Worm (Caenorhabditis elegans): ENCODE data around the gene algn-14.

DNA sequence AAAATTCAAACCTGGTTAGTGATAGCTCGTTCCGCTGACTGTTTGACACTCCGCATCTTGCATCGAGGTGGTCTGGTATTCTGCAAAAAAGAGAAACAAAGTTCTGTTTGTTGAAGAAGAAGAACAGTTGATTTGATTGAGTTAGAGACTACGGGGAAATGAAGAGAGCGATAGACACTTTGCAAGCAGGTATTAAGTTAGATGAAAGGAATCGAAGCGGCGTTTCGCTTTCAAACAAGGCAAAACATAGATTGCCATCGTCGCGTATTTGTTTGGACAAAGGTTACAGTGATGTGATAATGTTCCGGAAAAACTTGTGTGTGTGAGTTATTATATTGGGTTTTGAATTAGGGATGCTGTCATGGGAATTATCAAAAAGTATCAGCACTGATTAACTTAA is 14.0 kb upstream of the algn-14 start:
- TF ChIP-seq ztf-23 (GFP tag; IDR thresholded peaks at IDR 0.05), result no peak
- TF ChIP-seq flt-1 (GFP tag; IDR thresholded peaks at IDR 0.05), result no peak
- TF ChIP-seq cog-1 (tag; optimal IDR thresholded peaks at IDR 0.05), result no peak
- TF ChIP-seq ztf-29 (GFP tag; IDR thresholded peaks at IDR 0.05), result no peak
- TF ChIP-seq tab-1 (GFP tag; IDR thresholded peaks at IDR 0.05), result no peak
